Worm (Caenorhabditis elegans) whole organism, early embryonic: ENCODE measurements around the gene brap-2.

Experiments
- B0310.2 ChIP-seq: sonication (generic microtip); optimal IDR thresholded peaks from 2 replicates; lab custom pipeline; 2016; ENCODE audit warnings: mild to moderate bottlenecking, missing genetic modification characterization, missing compliant biosample characterization
- F13C5.2 ChIP-seq: sonication (generic microtip); optimal IDR thresholded peaks from 2 replicates; lab custom pipeline; 2017; ENCODE audit warnings: mild to moderate bottlenecking, missing genetic modification characterization, inconsistent platforms, missing compliant biosample characterization
- aly-1 ChIP-seq: sonication (generic microtip); optimal IDR thresholded peaks from 2 replicates; lab custom pipeline; 2016; ENCODE audit warnings: missing genetic modification characterization, missing compliant biosample characterization
- ama-1 ChIP-seq: fragments of 150-350 bp; optimal IDR thresholded peaks from 2 replicates; lab custom pipeline; 2014
- ceh-13 ChIP-seq: fragments of 200-800 bp; sonication (Bioruptor generic); optimal IDR thresholded peaks from 2 replicates; lab custom pipeline; 2018; ENCODE audit warnings: mild to moderate bottlenecking, missing genetic modification characterization, missing compliant biosample characterization
- ceh-36 ChIP-seq: sonication (generic microtip); optimal IDR thresholded peaks from 2 replicates; lab custom pipeline; 2016; ENCODE audit warnings: missing genetic modification characterization, inconsistent platforms, missing compliant biosample characterization
- ets-7 ChIP-seq: sonication (generic microtip); optimal IDR thresholded peaks from 2 replicates; lab custom pipeline; 2016; ENCODE audit warnings: missing genotype, missing genetic modification characterization, missing compliant biosample characterization
- flt-1 ChIP-seq: fragments of 200-800 bp; sonication (Bioruptor generic); IDR thresholded peaks from 2 replicates; pipeline ENCODE4 v1.3.6; 2022; ENCODE audit warnings: missing genetic modification characterization, missing compliant biosample characterization
- hmbx-1 ChIP-seq: sonication (generic microtip); optimal IDR thresholded peaks from 2 replicates; lab custom pipeline; 2016; ENCODE audit warnings: mild to moderate bottlenecking, missing genetic modification characterization, missing compliant biosample characterization
- hmg-4 ChIP-seq: fragments of 200-800 bp; sonication (Bioruptor generic); optimal IDR thresholded peaks from 2 replicates; lab custom pipeline; 2018; ENCODE audit warnings: mild to moderate bottlenecking, missing genetic modification characterization, missing compliant biosample characterization
- hnd-1 ChIP-seq: sonication (generic microtip); optimal IDR thresholded peaks from 2 replicates; lab custom pipeline; 2016; ENCODE audit warnings: missing genetic modification characterization, missing compliant biosample characterization
- pes-1 ChIP-seq: fragments of 200-800 bp; sonication (Bioruptor generic); IDR thresholded peaks from 2 replicates; pipeline ENCODE4 v1.3.6; 2022; ENCODE audit warnings: missing genetic modification reagents, missing genetic modification characterization, missing compliant biosample characterization
- scrt-1 ChIP-seq: fragments of 200-800 bp; sonication (Bioruptor generic); IDR thresholded peaks from 2 replicates; pipeline ENCODE4 v1.3.6; 2022; ENCODE audit warnings: missing genetic modification characterization, missing compliant biosample characterization
- sea-1 ChIP-seq: fragments of 200-800 bp; sonication (Bioruptor generic); conservative IDR thresholded peaks from 2 replicates; pipeline ENCODE4 v1.3.6; 2022; ENCODE audit warnings: missing genetic modification characterization, missing compliant biosample characterization
- tbx-11 ChIP-seq: fragments of 200-800 bp; sonication (Bioruptor generic); IDR thresholded peaks from 2 replicates; pipeline ENCODE4 v1.3.6; 2022; ENCODE audit warnings: missing genetic modification characterization, missing compliant biosample characterization
- tbx-37 ChIP-seq: fragments of 200-800 bp; sonication (Bioruptor generic); conservative IDR thresholded peaks from 2 replicates; pipeline ENCODE4 v1.3.6; 2022; ENCODE audit warnings: missing genetic modification reagents, missing genetic modification characterization, missing compliant biosample characterization
- tra-4 ChIP-seq: sonication (generic microtip); optimal IDR thresholded peaks from 2 replicates; lab custom pipeline; 2017; ENCODE audit warnings: missing genetic modification characterization, missing compliant biosample characterization

brap-2 gene

ce11 chrII:5377467-5378238 lies 15.3 kb downstream of the brap-2 start, which contains the start of gene prdx-2:
prdx-2 (plus strand) TSS chrII:5378195.
- TF ChIP-seq hmg-4: no peak
- no peak for TF ChIP-seq sea-1
- TF ChIP-seq hmbx-1: no peak
- TF ChIP-seq hnd-1: no peak
- no peak for TF ChIP-seq tra-4
- TF ChIP-seq tbx-11 (GFP tag; lab: Robert Waterston, UW): no peak
- no peak for TF ChIP-seq ama-1 (lab: Kevin White, UChicago)
- TF ChIP-seq scrt-1 (GFP tag; lab: Robert Waterston, UW): no peak
- TF ChIP-seq F13C5.2 (tag; lab: Kevin White, UChicago): no peak
- TF ChIP-seq tbx-37: no peak
- no peak for TF ChIP-seq flt-1
- TF ChIP-seq ets-7 (tag; lab: Kevin White, UChicago): no peak
- no peak for TF ChIP-seq aly-1
- no peak for TF ChIP-seq ceh-36
- no peak for TF ChIP-seq ceh-13

ce11 chrII:5374967-5375366 lies 18.0 kb downstream of the brap-2 start, which contains the start of gene algn-2:
algn-2 (plus strand) TSS chrII:5375267.
- no peak for TF ChIP-seq hmg-4
- TF ChIP-seq B0310.2 (tag; lab: Kevin White, UChicago): no peak
- no peak for TF ChIP-seq hmbx-1
- no peak for TF ChIP-seq ceh-36
- no peak for TF ChIP-seq hnd-1
- TF ChIP-seq tra-4: no peak
- TF ChIP-seq ceh-13: no peak
- TF ChIP-seq ama-1 (lab: Kevin White, UChicago): no peak
- TF ChIP-seq pes-1 (GFP tag; lab: Robert Waterston, UW): no peak

ce11 chrII:5373275-5374047 lies 19.5 kb downstream of the brap-2 start, which contains the start of the genes agt-2 and F09E5.3:
agt-2 (minus strand) TSS chrII:5373827.
F09E5.3 (plus strand) TSS chrII:5373997.
- 0 out of 2 replicates have a peak, but pooled peaks have one; percentile 54 for TF ChIP-seq flt-1
- TF ChIP-seq hmg-4: peak; percentile 20
- no peak for TF ChIP-seq scrt-1 (GFP tag; lab: Robert Waterston, UW)
- no peak for TF ChIP-seq B0310.2 (tag; lab: Kevin White, UChicago)
- TF ChIP-seq sea-1: no peak
- 0 out of 2 replicates have a peak, but pooled peaks have one; percentile 27 for TF ChIP-seq tbx-37
- no peak for TF ChIP-seq aly-1
- no peak for TF ChIP-seq ceh-13
- no peak for TF ChIP-seq pes-1 (GFP tag; lab: Robert Waterston, UW)
- peak; percentile 36 for TF ChIP-seq F13C5.2 (tag; lab: Kevin White, UChicago)

ce11 chrII:5370641-5371040 lies 22.3 kb downstream of the brap-2 start, which contains the start of gene F09E5.12:
F09E5.12 (minus strand) TSS chrII:5370741.
- TF ChIP-seq flt-1: no peak
- TF ChIP-seq ceh-13: no peak
- no peak for TF ChIP-seq aly-1
- TF ChIP-seq ets-7 (tag; lab: Kevin White, UChicago): no peak
- no peak for TF ChIP-seq F13C5.2 (tag; lab: Kevin White, UChicago)
- TF ChIP-seq scrt-1 (GFP tag; lab: Robert Waterston, UW): no peak
- TF ChIP-seq ceh-36: no peak
- TF ChIP-seq ama-1 (lab: Kevin White, UChicago): no peak
- TF ChIP-seq B0310.2 (tag; lab: Kevin White, UChicago): no peak
- TF ChIP-seq hmg-4: no peak

ce11 chrII:5365645-5366044 lies 27.3 kb downstream of the brap-2 start, which contains the start of gene F09E5.16:
F09E5.16 (minus strand) TSS chrII:5365745.
- TF ChIP-seq ceh-13: no peak
- no peak for TF ChIP-seq hmbx-1
- no peak for TF ChIP-seq ceh-36
- no peak for TF ChIP-seq tra-4
- TF ChIP-seq tbx-11 (GFP tag; lab: Robert Waterston, UW): no peak
- no peak for TF ChIP-seq scrt-1 (GFP tag; lab: Robert Waterston, UW)
- TF ChIP-seq aly-1: no peak
- TF ChIP-seq pes-1 (GFP tag; lab: Robert Waterston, UW): no peak
- TF ChIP-seq F13C5.2 (tag; lab: Kevin White, UChicago): no peak
- no peak for TF ChIP-seq sea-1
- TF ChIP-seq flt-1: no peak
- TF ChIP-seq hmg-4: no peak
- TF ChIP-seq tbx-37: no peak
- no peak for TF ChIP-seq ets-7 (tag; lab: Kevin White, UChicago)
- TF ChIP-seq ama-1 (lab: Kevin White, UChicago): no peak
- no peak for TF ChIP-seq hnd-1
- no peak for TF ChIP-seq B0310.2 (tag; lab: Kevin White, UChicago)

- TF ChIP-seq scrt-1 (GFP tag; lab: Robert Waterston, UW) (no peak), flt-1 (no peak), ama-1 (lab: Kevin White, UChicago) (no peak), hmbx-1 (no peak), ets-7 (tag; lab: Kevin White, UChicago) (no peak), ceh-36 (no peak), pes-1 (GFP tag; lab: Robert Waterston, UW) (no peak), hmg-4 (no peak), aly-1 (no peak), tbx-11 (GFP tag; lab: Robert Waterston, UW) (no peak), B0310.2 (tag; lab: Kevin White, UChicago) (no peak), tra-4 (no peak), ceh-13 (no peak)
Measured at ce11 chrII:5364516-5364915, 28.5 kb downstream of the brap-2 start.

- no peak for TF ChIP-seq hnd-1
- no peak for TF ChIP-seq tbx-11 (GFP tag; lab: Robert Waterston, UW)
- no peak for TF ChIP-seq ceh-13
- TF ChIP-seq pes-1 (GFP tag; lab: Robert Waterston, UW): no peak
- TF ChIP-seq tbx-37: no peak
- TF ChIP-seq tra-4: no peak
- TF ChIP-seq hmbx-1: no peak
- no peak for TF ChIP-seq flt-1
Measured at ce11 chrII:5359252-5359651, 33.7 kb downstream of the brap-2 start, which contains the start of gene sec-6. sec-6 (plus strand) TSS chrII:5359552.
